Fruit fly (Drosophila melanogaster) ovary, adult (tissue): Measurements from ENCODE around the gene ppl.

ENCODE experiments used
- CG17801 ChIP-seq: fragments of 200-800 bp; optimal IDR thresholded peaks from 2 replicates; lab custom pipeline; 2019; ENCODE audit warnings: missing biosample characterization, mild to moderate bottlenecking, missing genetic modification characterization, moderate library complexity; ENCODE audit not compliant: partially characterized antibody

The ppl gene

dm6 chr3L:21252525-21252924 lies 28.8 kb downstream of the ppl start:
- TF ChIP-seq CG17801: no peak

dm6 chr3L:21251381-21251780 lies 29.9 kb downstream of the ppl start:
- no peak for TF ChIP-seq CG17801

DNA sequence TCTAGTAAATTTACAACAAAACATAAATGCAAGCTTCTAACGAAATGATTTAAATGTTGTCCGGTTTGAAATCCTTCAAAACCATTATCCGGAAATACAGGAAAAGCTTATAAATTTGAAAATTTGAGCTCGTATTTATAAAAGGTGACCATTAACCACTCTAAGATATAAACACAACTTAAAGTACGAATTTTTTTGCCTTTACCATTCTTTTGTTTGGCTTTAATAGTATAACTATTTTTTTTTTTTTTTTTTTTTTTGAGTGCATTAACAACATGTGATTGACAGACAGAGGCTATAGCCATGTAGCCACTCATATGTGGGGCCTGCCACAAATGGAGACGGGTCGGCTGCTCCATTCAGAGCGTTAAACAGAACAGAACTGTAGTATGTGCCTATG lies 37.9 kb downstream of the ppl start:
- no peak for TF ChIP-seq CG17801

- no peak for TF ChIP-seq CG17801
These were observed 38.3 kb downstream of the ppl start for dm6 chr3L:21242958-21243357.

DNA sequence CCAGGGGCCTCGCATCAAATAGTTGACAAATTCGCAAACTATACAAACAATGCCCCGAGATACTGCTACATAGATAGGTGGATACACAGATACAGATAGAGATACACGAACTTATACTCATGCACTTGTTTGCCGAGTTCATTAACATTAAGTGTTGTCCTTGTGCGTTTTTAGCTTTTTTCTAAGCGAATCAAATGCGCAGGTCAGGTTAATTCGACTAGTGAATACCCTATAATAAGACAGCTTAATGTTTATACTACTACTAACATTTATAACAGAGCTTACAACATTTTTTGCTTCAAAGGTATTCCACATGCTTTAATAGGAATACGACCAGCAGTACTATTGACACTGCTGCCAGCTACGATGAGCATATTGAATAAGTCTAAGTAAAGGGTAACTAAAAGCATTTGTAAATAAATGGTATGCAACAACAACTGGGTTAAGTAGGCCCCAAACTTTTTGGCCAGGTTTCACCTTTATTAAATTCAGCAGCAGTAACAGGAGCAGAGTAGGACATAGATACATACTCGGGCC lies 39.8 kb downstream of the ppl start:
- no peak for TF ChIP-seq CG17801

- peak; percentile 46 for TF ChIP-seq CG17801
These were observed 41.3 kb downstream of the ppl start for dm6 chr3L:21239999-21240509.

DNA sequence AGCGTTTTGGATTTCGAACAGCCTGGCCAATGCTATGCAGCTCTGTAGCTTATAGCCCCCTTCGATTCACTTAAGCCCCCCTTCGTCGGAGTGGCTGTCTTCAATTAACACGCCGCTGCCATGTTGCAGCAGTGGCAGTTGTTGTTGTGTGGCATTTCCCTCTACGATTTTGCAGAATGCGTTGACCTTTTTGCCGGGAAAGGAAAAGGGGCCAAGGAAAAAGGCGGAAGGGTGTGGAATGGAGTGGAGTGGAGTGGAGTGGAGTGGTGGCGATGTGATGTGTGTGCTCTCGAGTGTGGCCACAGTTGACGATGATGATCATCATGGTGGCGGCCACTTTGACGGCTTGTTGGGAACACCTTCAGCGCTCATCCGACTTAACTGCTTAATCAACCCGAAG lies 42.9 kb downstream of the ppl start:
- no peak for TF ChIP-seq CG17801

dm6 chr3L:21236959-21237551 lies 44.3 kb downstream of the ppl start:
- no peak for TF ChIP-seq CG17801

- no peak for TF ChIP-seq CG17801
These were observed 50.5 kb downstream of the ppl start for dm6 chr3L:21230762-21231161.
